Fruit fly (Drosophila melanogaster) whole organism, pupa: Measurements from ENCODE around the gene Hmt-1.

ENCODE experiments used
- CG10348 ChIP-seq: fragments of 200-800 bp; sonication (Bioruptor generic); IDR thresholded peaks from 2 replicates; pipeline ENCODE4 v1.3.6; 2022; ENCODE audit warnings: missing biosample characterization, missing genetic modification characterization
- CG14655 ChIP-seq: fragments of 200-800 bp; sonication (Bioruptor generic); optimal IDR thresholded peaks from 3 replicates; lab custom pipeline; 2017; ENCODE audit warnings: mild to moderate bottlenecking, missing biosample characterization, missing genetic modification reagents, missing genetic modification characterization
- CG17806 ChIP-seq: fragments of 200-800 bp; sonication (Bioruptor generic); optimal IDR thresholded peaks from 2 replicates; lab custom pipeline; 2018; ENCODE audit warnings: missing biosample characterization, mild to moderate bottlenecking, missing genetic modification characterization, moderate library complexity
- CG32121 ChIP-seq: fragments of 200-800 bp; sonication (Bioruptor generic); IDR thresholded peaks from 2 replicates; pipeline ENCODE4 v1.3.6; 2022; ENCODE audit warnings: missing biosample characterization, missing genetic modification characterization
- CG8301 ChIP-seq: fragments of 200-800 bp; sonication (Bioruptor generic); optimal IDR thresholded peaks from 2 replicates; lab custom pipeline; 2018; ENCODE audit warnings: missing biosample characterization, mild to moderate bottlenecking, missing genetic modification characterization
- Ets98B ChIP-seq: fragments of 200-800 bp; sonication (Bioruptor generic); IDR thresholded peaks from 2 replicates; pipeline ENCODE4 v1.3.6; 2022; ENCODE audit warnings: missing biosample characterization, missing genetic modification characterization
- fd96Ca ChIP-seq: fragments of 200-800 bp; sonication (Bioruptor generic); IDR thresholded peaks from 3 replicates; pipeline ENCODE4 v1.3.6; 2022; ENCODE audit warnings: missing biosample characterization, missing genetic modification characterization

DNA sequence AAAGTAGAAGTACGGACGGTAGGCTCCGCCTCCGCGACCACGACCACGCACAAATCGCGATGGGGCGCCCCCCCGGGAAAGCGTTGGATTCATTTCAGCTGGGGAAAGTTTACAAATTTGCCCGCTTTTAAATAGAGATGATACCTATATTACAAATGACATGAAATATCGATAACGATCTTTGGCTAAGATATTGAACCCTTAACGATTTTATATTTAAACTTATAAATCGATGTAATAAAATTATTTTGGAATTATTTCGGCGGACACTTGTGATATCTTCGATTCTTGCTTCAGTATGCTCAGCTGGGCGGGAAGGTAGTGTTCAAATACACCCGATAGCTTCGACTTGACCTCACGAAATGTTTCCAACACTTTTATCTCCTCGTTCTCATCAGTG lies 24.7 kb downstream of the Hmt-1 start, which contains the start of gene rec:
- no peak for TF ChIP-seq CG10348 (GFP tag; lab: Robert Waterston, UW)
- TF ChIP-seq CG32121 (GFP tag; lab: Robert Waterston, UW) = no peak
- TF ChIP-seq fd96Ca (GFP tag; lab: Robert Waterston, UW) = no peak
- no peak for TF ChIP-seq CG17806 (tag; lab: Kevin White, UChicago)
- no peak for TF ChIP-seq CG14655 (GFP tag; lab: Kevin White, UChicago)
- no peak for TF ChIP-seq Ets98B (GFP tag; lab: Robert Waterston, UW)
- no peak for TF ChIP-seq CG8301 (tag; lab: Kevin White, UChicago)
